Worm (Caenorhabditis elegans) whole organism, late embryonic: ENCODE results near the gene nas-13.

Source experiments
- lin-11 ChIP-seq: fragments of 200-800 bp; sonication (Bioruptor generic); optimal IDR thresholded peaks from 2 replicates; lab custom pipeline; 2018; ENCODE audit warnings: mild to moderate bottlenecking, missing genetic modification characterization, missing compliant biosample characterization
- pax-1 ChIP-seq: fragments of 150-350 bp; optimal IDR thresholded peaks from 2 replicates; lab custom pipeline; 2014; ENCODE audit warnings: missing biosample characterization, missing genetic modification characterization

ce11 chrX:15385379-15385778 is 42.7 kb downstream of the nas-13 start:
- no peak for TF ChIP-seq pax-1 (tag; lab: Kevin White, UChicago)
- no peak for TF ChIP-seq lin-11
